Fruit fly (Drosophila melanogaster) whole organism, embryonic: Measurements from ENCODE around the gene Shal.
A peak's percentile ranks its signal among the peaks of the same experiment; 100 is the strongest.

Experiments used
- Atf-2 ChIP-seq: fragments of 200-800 bp; sonication (Bioruptor generic); optimal IDR thresholded peaks from 2 replicates; lab custom pipeline; 2016; ENCODE audit warnings: missing biosample characterization, missing genetic modification characterization
- Atf6 ChIP-seq: fragments of 200-800 bp; sonication (Bioruptor generic); IDR thresholded peaks from 2 replicates; pipeline ENCODE4 v1.3.6; 2022; ENCODE audit warnings: missing biosample characterization, missing genetic modification characterization
- Blimp-1 ChIP-seq: fragments of 200-800 bp; sonication (Bioruptor generic); optimal IDR thresholded peaks from 3 replicates; lab custom pipeline; 2018; ENCODE audit warnings: missing biosample characterization, missing genetic modification characterization, mild to moderate bottlenecking, moderate library complexity, missing genetic modification reagents
- CG10462 ChIP-seq: fragments of 200-800 bp; sonication (Bioruptor generic); optimal IDR thresholded peaks from 2 replicates; lab custom pipeline; 2016; ENCODE audit warnings: missing biosample characterization, missing genetic modification characterization
- CG10543 ChIP-seq: fragments of 200-800 bp; sonication (Bioruptor generic); optimal IDR thresholded peaks from 3 replicates; lab custom pipeline; 2017; ENCODE audit warnings: missing biosample characterization, mild to moderate bottlenecking, missing genetic modification characterization, moderate library complexity
- CG11247 ChIP-seq: fragments of 200-800 bp; sonication (Bioruptor generic); IDR thresholded peaks from 2 replicates; pipeline ENCODE4 v1.3.6; 2022; ENCODE audit warnings: missing biosample characterization, missing genetic modification characterization
- CG11456 ChIP-seq: fragments of 200-800 bp; sonication (Bioruptor generic); IDR thresholded peaks from 3 replicates; pipeline ENCODE4 v1.3.6; 2022; ENCODE audit warnings: missing biosample characterization, missing genetic modification characterization
- CG14860 ChIP-seq: fragments of 200-800 bp; sonication (Bioruptor generic); IDR thresholded peaks from 3 replicates; pipeline ENCODE4 v1.3.6; 2022; ENCODE audit warnings: missing biosample characterization, missing genetic modification characterization; ENCODE audit not compliant: partially characterized antibody
- CG16813 ChIP-seq: fragments of 200-800 bp; sonication (Bioruptor generic); IDR thresholded peaks from 3 replicates; pipeline ENCODE4 v1.3.6; 2022; ENCODE audit warnings: missing biosample characterization, missing genetic modification characterization; ENCODE audit not compliant: partially characterized antibody
- CG1792 ChIP-seq: fragments of 200-800 bp; sonication (Bioruptor generic); optimal IDR thresholded peaks from 2 replicates; lab custom pipeline; 2016; ENCODE audit warnings: missing biosample characterization, missing genetic modification characterization
- CG31388 ChIP-seq: fragments of 200-800 bp; sonication (Bioruptor generic); optimal IDR thresholded peaks from 2 replicates; lab custom pipeline; 2016; ENCODE audit warnings: missing biosample characterization, missing genetic modification characterization
- CG4424 ChIP-seq: fragments of 200-800 bp; sonication (Bioruptor generic); optimal IDR thresholded peaks from 3 replicates; lab custom pipeline; 2016; ENCODE audit warnings: missing biosample characterization, missing genetic modification characterization
- CG6175 ChIP-seq: fragments of 200-800 bp; sonication (Bioruptor generic); IDR thresholded peaks from 3 replicates; pipeline ENCODE4 v1.3.6; 2022; ENCODE audit warnings: missing biosample characterization, missing genetic modification characterization
- CG7556 ChIP-seq: fragments of 200-800 bp; sonication (Bioruptor generic); optimal IDR thresholded peaks from 2 replicates; lab custom pipeline; 2017; ENCODE audit warnings: missing biosample characterization, mild to moderate bottlenecking, missing genetic modification characterization
- CG7928 ChIP-seq: fragments of 200-800 bp; sonication (Bioruptor generic); optimal IDR thresholded peaks from 2 replicates; lab custom pipeline; 2017; ENCODE audit warnings: missing biosample characterization, mild to moderate bottlenecking, missing genetic modification characterization
- CG9215 ChIP-seq: fragments of 200-800 bp; sonication (Bioruptor generic); IDR thresholded peaks from 2 replicates; pipeline ENCODE4 v1.3.6; 2022; ENCODE audit warnings: missing biosample characterization, missing genetic modification characterization
- CG9609 ChIP-seq: fragments of 200-800 bp; sonication (Bioruptor generic); optimal IDR thresholded peaks from 3 replicates; lab custom pipeline; 2016; ENCODE audit warnings: missing biosample characterization, missing genetic modification characterization
- CHES-1-like ChIP-seq: fragments of 200-800 bp; sonication (Bioruptor generic); optimal IDR thresholded peaks from 2 replicates; lab custom pipeline; 2016; ENCODE audit warnings: missing biosample characterization, missing genetic modification characterization
- HLH3B ChIP-seq: fragments of 200-800 bp; sonication (Bioruptor generic); IDR thresholded peaks from 2 replicates; pipeline ENCODE4 v1.3.6; 2022; ENCODE audit warnings: missing biosample characterization, missing genetic modification characterization
- Hr51 ChIP-seq, 2 experiments: fragments of 200-800 bp; sonication (Bioruptor generic); optimal IDR thresholded peaks; 2 replicates in 1 of 2; 3 replicates in 1 of 2; lab custom pipeline; 2016 to 2018; ENCODE audit warnings: missing biosample characterization in 2 of 2, missing genetic modification characterization in 2 of 2, mild to moderate bottlenecking in 1 of 2, moderate library complexity in 1 of 2
- Hsf ChIP-seq: fragments of 200-800 bp; sonication (Bioruptor generic); optimal IDR thresholded peaks from 3 replicates; lab custom pipeline; 2016; ENCODE audit warnings: missing biosample characterization, missing genetic modification characterization
- Kr ChIP-seq: fragments of 200-800 bp; sonication (Bioruptor generic); optimal IDR thresholded peaks from 2 replicates; lab custom pipeline; 2017; ENCODE audit warnings: missing biosample characterization, mild to moderate bottlenecking, missing genetic modification characterization
- Lpt ChIP-seq: fragments of >200 bp; optimal IDR thresholded peaks from 2 replicates; lab custom pipeline; 2018; ENCODE audit warnings: missing biosample characterization, missing genetic modification characterization
- MBD-R2 ChIP-seq: fragments of 200-800 bp; sonication (Bioruptor generic); IDR thresholded peaks from 2 replicates; pipeline ENCODE4 v1.3.6; 2022; ENCODE audit warnings: missing biosample characterization, missing genetic modification characterization
- Med ChIP-seq: fragments of 200-800 bp; sonication (Bioruptor generic); peaks from one replicate; lab custom pipeline; 2016; ENCODE audit warnings: missing biosample characterization, missing genetic modification characterization, mild to moderate bottlenecking, inconsistent platforms, moderate library complexity
- Nf-YB ChIP-seq: fragments of 200-800 bp; sonication (Bioruptor generic); optimal IDR thresholded peaks from 3 replicates; lab custom pipeline; 2019; ENCODE audit warnings: missing biosample characterization, mild to moderate bottlenecking, missing genetic modification characterization, moderate library complexity
- Oli ChIP-seq: fragments of 200-800 bp; sonication (Bioruptor generic); optimal IDR thresholded peaks from 2 replicates; lab custom pipeline; 2018; ENCODE audit warnings: missing biosample characterization, mild to moderate bottlenecking, missing genetic modification characterization, moderate library complexity
- Ptx1 ChIP-seq: fragments of 200-800 bp; sonication (Bioruptor generic); IDR thresholded peaks from 2 replicates; pipeline ENCODE4 v1.3.6; 2022; ENCODE audit warnings: missing biosample characterization, missing genetic modification characterization
- Side ChIP-seq: fragments of 200-800 bp; sonication (Bioruptor generic); optimal IDR thresholded peaks from 2 replicates; lab custom pipeline; 2016; ENCODE audit warnings: missing biosample characterization, missing genetic modification characterization
- ara ChIP-seq: fragments of 200-800 bp; sonication (Bioruptor generic); IDR thresholded peaks from 2 replicates; pipeline ENCODE4 v1.3.6; 2022; ENCODE audit warnings: missing biosample characterization, missing genetic modification characterization
- bcd ChIP-seq: fragments of 200-800 bp; sonication (Bioruptor generic); optimal IDR thresholded peaks from 2 replicates; lab custom pipeline; 2017; ENCODE audit warnings: missing biosample characterization, mild to moderate bottlenecking, missing genetic modification characterization
- chn ChIP-seq: fragments of 200-800 bp; sonication (Bioruptor generic); optimal IDR thresholded peaks from 2 replicates; lab custom pipeline; 2016; ENCODE audit warnings: missing biosample characterization, missing genetic modification characterization
- dati ChIP-seq: fragments of 200-800 bp; sonication (Bioruptor generic); IDR thresholded peaks from 2 replicates; pipeline ENCODE4 v1.3.6; 2022; ENCODE audit warnings: missing biosample characterization, missing genetic modification characterization
- esg ChIP-seq: fragments of 200-800 bp; sonication (Bioruptor generic); conservative IDR thresholded peaks from 2 replicates; pipeline ENCODE4 v1.3.6; 2022; ENCODE audit warnings: missing biosample characterization, missing genetic modification characterization
- exex ChIP-seq: fragments of 200-800 bp; sonication (Bioruptor generic); optimal IDR thresholded peaks from 4 replicates; lab custom pipeline; 2018; ENCODE audit warnings: missing biosample characterization, mild to moderate bottlenecking, missing genetic modification characterization, moderate library complexity
- fd64A ChIP-seq: fragments of 200-800 bp; sonication (Bioruptor generic); optimal IDR thresholded peaks from 3 replicates; lab custom pipeline; 2018; ENCODE audit warnings: missing biosample characterization, mild to moderate bottlenecking, missing genetic modification characterization
- ftz-f1 ChIP-seq: fragments of 200-800 bp; sonication (Bioruptor generic); optimal IDR thresholded peaks from 2 replicates; lab custom pipeline; 2016; ENCODE audit warnings: missing biosample characterization, missing genetic modification characterization
- grau ChIP-seq: fragments of 200-800 bp; optimal IDR thresholded peaks from 3 replicates; lab custom pipeline; 2019; ENCODE audit warnings: missing biosample characterization, mild to moderate bottlenecking, missing genetic modification characterization, moderate library complexity
- ken ChIP-seq: fragments of 200-800 bp; sonication (Bioruptor generic); IDR thresholded peaks from 3 replicates; pipeline ENCODE4 v1.3.6; 2022; ENCODE audit warnings: missing biosample characterization, missing genetic modification characterization
- kni ChIP-seq: fragments of 200-800 bp; sonication (Bioruptor generic); optimal IDR thresholded peaks from 3 replicates; lab custom pipeline; 2017; ENCODE audit warnings: mild to moderate bottlenecking, missing biosample characterization, missing genetic modification reagents, missing genetic modification characterization
- lola ChIP-seq, 3 experiments: fragments of >200 bp in 2 of 3; fragments of 200-800 bp in 1 of 3; sonication (Bioruptor generic) in 1 of 3; optimal IDR thresholded peaks; 2 replicates each; lab custom pipeline; 2017 to 2019; ENCODE audit warnings: missing biosample characterization in 3 of 3, missing genetic modification characterization in 3 of 3, mild to moderate bottlenecking in 1 of 3, moderate library complexity in 1 of 3
- nmo ChIP-seq: fragments of 200-800 bp; sonication (Bioruptor generic); optimal IDR thresholded peaks from 2 replicates; lab custom pipeline; 2018; ENCODE audit warnings: missing biosample characterization, mild to moderate bottlenecking, missing genetic modification characterization, moderate library complexity
- pho ChIP-seq: fragments of 200-800 bp; sonication (Bioruptor generic); optimal IDR thresholded peaks from 2 replicates; lab custom pipeline; 2016; ENCODE audit warnings: missing biosample characterization, missing genetic modification characterization
- psq ChIP-seq: fragments of 200-800 bp; sonication (Bioruptor generic); optimal IDR thresholded peaks from 2 replicates; lab custom pipeline; 2017; ENCODE audit warnings: missing biosample characterization, missing genetic modification characterization
- sens ChIP-seq: fragments of 200-800 bp; sonication (Bioruptor generic); peaks from one replicate; lab custom pipeline; 2016; ENCODE audit warnings: missing biosample characterization, missing genetic modification characterization
- slp2 ChIP-seq: fragments of 200-800 bp; sonication (Bioruptor generic); optimal IDR thresholded peaks from 2 replicates; lab custom pipeline; 2016; ENCODE audit warnings: missing biosample characterization, missing genetic modification characterization
- ssp ChIP-seq: fragments of 200-800 bp; sonication (Bioruptor generic); IDR thresholded peaks from 2 replicates; pipeline ENCODE4 v1.3.6; 2022; ENCODE audit warnings: missing biosample characterization, missing genetic modification characterization
- ttk ChIP-seq: fragments of 200-800 bp; sonication (Bioruptor generic); IDR thresholded peaks from 2 replicates; pipeline ENCODE4 v2.1.2; 2022; ENCODE audit warnings: missing biosample characterization, missing genetic modification characterization
- vfl ChIP-seq: fragments of 200-800 bp; sonication (Bioruptor generic); optimal IDR thresholded peaks from 2 replicates; lab custom pipeline; 2016; ENCODE audit warnings: missing biosample characterization, missing genetic modification characterization
- zf30C ChIP-seq: fragments of 200-800 bp; sonication (Bioruptor generic); optimal IDR thresholded peaks from 3 replicates; lab custom pipeline; 2018; ENCODE audit warnings: missing biosample characterization, mild to moderate bottlenecking, missing genetic modification characterization

Gene Shal

dm6 chr3L:19556738-19557137, 27.6 kb downstream of the Shal start (continued):
- TF ChIP-seq vfl (GFP tag; lab: Kevin White, UChicago), result peak; percentile 46
- TF ChIP-seq psq, result no peak
- TF ChIP-seq CG1792, result no peak
- 0 out of 3 replicates have a peak, but pooled peaks have one; percentile 21 for TF ChIP-seq CG6175 (GFP tag; lab: Robert Waterston, UW)
- TF ChIP-seq dati, result no peak
- TF ChIP-seq ssp (GFP tag; lab: Robert Waterston, UW), result no peak
- no peak for TF ChIP-seq CG7556 (GFP tag; lab: Kevin White, UChicago)
- TF ChIP-seq slp2, result no peak
- TF ChIP-seq CG14860 (GFP tag; lab: Robert Waterston, UW), result no peak
- no peak for TF ChIP-seq CG9609 (GFP tag; lab: Kevin White, UChicago)
- peak; percentile 54 for TF ChIP-seq Med
- peak; percentile 44 for TF ChIP-seq CG10543
- no peak for TF ChIP-seq chn (GFP tag; lab: Kevin White, UChicago)
- TF ChIP-seq ftz-f1 (GFP tag; lab: Kevin White, UChicago), result no peak
- TF ChIP-seq MBD-R2 (GFP tag; lab: Robert Waterston, UW), result no peak
- TF ChIP-seq grau, result no peak
- TF ChIP-seq CG31388 (GFP tag; lab: Kevin White, UChicago), result no peak
- peak; percentile 28; the same call in 1 of the 2 replicates for TF ChIP-seq ara
- peak; percentile 42 for TF ChIP-seq Lpt (GFP tag; lab: Kevin White, UChicago)
- TF ChIP-seq ttk (GFP tag; lab: Robert Waterston, UW), result no peak
- no peak for TF ChIP-seq bcd (GFP tag; lab: Kevin White, UChicago)
- TF ChIP-seq ken (GFP tag; lab: Robert Waterston, UW), result no peak
- TF ChIP-seq CG11456, result no peak
- no peak for TF ChIP-seq Side (GFP tag; lab: Kevin White, UChicago)
- no peak for TF ChIP-seq CG7928 (GFP tag; lab: Kevin White, UChicago)
- TF ChIP-seq CG11247, result no peak
- TF ChIP-seq CG10462, result no peak
- no peak for TF ChIP-seq CG4424 (GFP tag; lab: Kevin White, UChicago)
- no peak for TF ChIP-seq pho
- no peak for TF ChIP-seq Kr
- no peak for TF ChIP-seq exex (tag; lab: Kevin White, UChicago)
- no peak for TF ChIP-seq Hsf (GFP tag; lab: Kevin White, UChicago)
- TF ChIP-seq kni (GFP tag; lab: Kevin White, UChicago), result peak; percentile 95
- TF ChIP-seq CG16813, result no peak
- no peak for TF ChIP-seq Atf6 (GFP tag; lab: Robert Waterston, UW)
- no peak for TF ChIP-seq HLH3B (GFP tag; lab: Robert Waterston, UW)
- TF ChIP-seq nmo (GFP tag; lab: Kevin White, UChicago), result no peak
- no peak for TF ChIP-seq CHES-1-like (GFP tag; lab: Kevin White, UChicago)

DNA sequence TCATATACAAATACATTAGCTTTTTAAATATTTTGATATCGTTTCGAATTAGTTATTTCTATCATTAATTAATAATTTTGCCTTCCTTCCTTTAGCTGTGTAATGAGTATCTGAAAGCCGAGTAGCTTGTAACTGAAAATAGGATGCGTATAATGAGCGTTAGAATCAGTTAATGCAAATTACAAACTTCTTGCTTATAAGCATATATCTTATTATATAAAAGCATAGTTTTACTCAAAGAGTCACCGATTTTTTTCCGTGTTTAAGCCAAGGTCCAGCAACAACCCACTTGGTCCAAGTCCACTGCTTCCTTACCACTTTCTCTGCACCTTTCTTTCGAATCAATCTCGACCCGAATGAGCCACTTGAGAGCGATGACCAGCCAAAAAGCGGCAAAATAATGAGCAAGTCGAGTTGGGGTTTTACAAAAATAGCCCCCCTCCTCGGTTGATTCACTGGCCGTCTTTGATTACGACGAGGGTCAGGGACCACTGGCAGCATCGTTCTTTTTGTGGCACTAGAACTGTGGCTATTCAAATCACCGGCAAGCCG, 28.4 kb downstream of the Shal start:
- TF ChIP-seq zf30C (GFP tag; lab: Kevin White, UChicago), result peak; percentile 20
- TF ChIP-seq Oli (tag; lab: Kevin White, UChicago), result no peak
- no peak for TF ChIP-seq CG9215 (GFP tag; lab: Robert Waterston, UW)
- TF ChIP-seq sens (GFP tag; lab: Kevin White, UChicago), result peak; percentile 50
- no peak for TF ChIP-seq fd64A
- TF ChIP-seq Atf-2, result no peak
- peak; percentile 2 for TF ChIP-seq Nf-YB
- TF ChIP-seq Blimp-1 (GFP tag; lab: Kevin White, UChicago), result peak; percentile 44
- TF ChIP-seq Hr51 (GFP tag; optimal IDR thresholded peaks at IDR 0.05; lab: Kevin White, UChicago), result no peak
- no peak for TF ChIP-seq Ptx1
- TF ChIP-seq lola (GFP tag; optimal IDR thresholded peaks at IDR 0.05; lab: Kevin White, UChicago), result peak in 1 of 3 experiments; percentile 14
- no peak for TF ChIP-seq esg (GFP tag; lab: Robert Waterston, UW)
